Worm (Caenorhabditis elegans) whole organism, midembryonic: ENCODE data around the gene C25E10.12.

Source experiments
- T22C8.4 ChIP-seq: fragments of 200-800 bp; sonication (Bioruptor generic); IDR thresholded peaks from 2 replicates; pipeline ENCODE4 v1.3.6; 2022; ENCODE audit warnings: missing genetic modification characterization, missing compliant biosample characterization
- cog-1 ChIP-seq: sonication (generic microtip); optimal IDR thresholded peaks from 2 replicates; lab custom pipeline; 2016; ENCODE audit warnings: missing genetic modification characterization, missing compliant biosample characterization
- flt-1 ChIP-seq: fragments of 200-800 bp; sonication (Bioruptor generic); IDR thresholded peaks from 2 replicates; pipeline ENCODE4 v1.3.6; 2022; ENCODE audit warnings: missing genetic modification characterization, missing compliant biosample characterization
- klf-2 ChIP-seq: fragments of 200-800 bp; sonication (Bioruptor generic); conservative IDR thresholded peaks from 2 replicates; pipeline ENCODE4 v1.3.6; 2022; ENCODE audit warnings: missing genetic modification reagents, missing genetic modification characterization, missing compliant biosample characterization
- med-1 ChIP-seq: sonication (generic microtip); optimal IDR thresholded peaks from 2 replicates; lab custom pipeline; 2017; ENCODE audit warnings: missing genetic modification characterization, mild to moderate bottlenecking, missing compliant biosample characterization, antibody characterized with exemption, missing genetic modification reagents; ENCODE audit not compliant: insufficient read depth
- ref-1 ChIP-seq: fragments of 200-800 bp; sonication (Bioruptor generic); conservative IDR thresholded peaks from 2 replicates; pipeline ENCODE4 v1.3.6; 2022; ENCODE audit warnings: missing genetic modification reagents, missing genetic modification characterization, missing compliant biosample characterization
- tab-1 ChIP-seq: fragments of 200-800 bp; sonication (Bioruptor generic); IDR thresholded peaks from 2 replicates; pipeline ENCODE4 v1.3.6; 2022; ENCODE audit warnings: missing genetic modification characterization, missing compliant biosample characterization
- ztf-23 ChIP-seq: fragments of 200-800 bp; sonication (Bioruptor generic); IDR thresholded peaks from 2 replicates; pipeline ENCODE4 v1.3.6; 2022; ENCODE audit warnings: missing genetic modification reagents, missing genetic modification characterization, missing compliant biosample characterization
- ztf-29 ChIP-seq: fragments of 200-800 bp; sonication (Bioruptor generic); IDR thresholded peaks from 2 replicates; pipeline ENCODE4 v1.3.6; 2022; ENCODE audit warnings: missing genetic modification reagents, missing genetic modification characterization, missing compliant biosample characterization

ce11 chrV:9018871-9019270 is 43.4 kb downstream of the C25E10.12 start:
- no peak for TF ChIP-seq cog-1 (tag; lab: Kevin White, UChicago)
- no peak for TF ChIP-seq T22C8.4
- TF ChIP-seq ztf-29 (GFP tag; lab: Robert Waterston, UW): no peak
- no peak for TF ChIP-seq klf-2 (GFP tag; lab: Robert Waterston, UW)
- no peak for TF ChIP-seq med-1 (GFP tag; lab: Kevin White, UChicago)
- TF ChIP-seq ref-1 (GFP tag; lab: Robert Waterston, UW): no peak
- no peak for TF ChIP-seq ztf-23 (GFP tag; lab: Robert Waterston, UW)
- no peak for TF ChIP-seq tab-1 (GFP tag; lab: Robert Waterston, UW)
- TF ChIP-seq flt-1: no peak
